Worm (Caenorhabditis elegans) whole organism, young adult: Measurements from ENCODE around the gene F44D12.2.

ENCODE experiments used
- cebp-1 ChIP-seq, 2 experiments: fragments of 200-800 bp in 1 of 2; sonication (Bioruptor generic) in 1 of 2; sonication (generic microtip) in 1 of 2; IDR thresholded peaks in 1 of 2; optimal IDR thresholded peaks in 1 of 2; 2 replicates each; pipeline versions ENCODE4 v1.3.6 to Lab custom; 2017 to 2022; ENCODE audit warnings: missing compliant biosample characterization in 2 of 2, missing genetic modification characterization in 2 of 2, mild to moderate bottlenecking in 1 of 2, missing genetic modification reagents in 1 of 2, moderate library complexity in 1 of 2
- ceh-91 ChIP-seq: fragments of 200-800 bp; sonication (Bioruptor generic); IDR thresholded peaks from 2 replicates; pipeline ENCODE4 v1.3.6; 2022; ENCODE audit warnings: missing genetic modification reagents, missing genetic modification characterization, missing compliant biosample characterization
- dpl-1 ChIP-seq: fragments of 150-350 bp; optimal IDR thresholded peaks from 2 replicates; lab custom pipeline; 2014; ENCODE audit warnings: missing biosample characterization, missing genetic modification reagents, missing genetic modification characterization
- pha-4 ChIP-seq: fragments of 150-350 bp; sonication (generic microtip); optimal IDR thresholded peaks from 2 replicates; lab custom pipeline; 2014; ENCODE audit warnings: missing biosample characterization, missing genetic modification reagents, missing genetic modification characterization

- TF ChIP-seq ceh-91 (GFP tag; lab: Robert Waterston, UW): no peak
- TF ChIP-seq pha-4 (tag; lab: Kevin White, UChicago): no peak
- TF ChIP-seq cebp-1 (GFP tag; IDR thresholded peaks at IDR 0.05; lab: Robert Waterston, UW): no peak
- TF ChIP-seq cebp-1 (tag; optimal IDR thresholded peaks at IDR 0.05; lab: Kevin White, UChicago): no peak
- TF ChIP-seq dpl-1: no peak
Measured at ce11 chrIV:10017633-10018032, at the start of gene F44D12.2.
